Fruit fly (Drosophila melanogaster) whole organism, prepupa: ENCODE data around the gene opa.

Experiments
- CG4318 ChIP-seq: fragments of 200-800 bp; sonication (Bioruptor generic); optimal IDR thresholded peaks from 3 replicates; lab custom pipeline; 2017; ENCODE audit warnings: missing biosample characterization, mild to moderate bottlenecking, missing genetic modification characterization
- CG7368 ChIP-seq: fragments of 200-800 bp; sonication (Bioruptor generic); optimal IDR thresholded peaks from 3 replicates; lab custom pipeline; 2016; ENCODE audit warnings: missing biosample characterization, missing genetic modification characterization
- Smox ChIP-seq: fragments of 200-800 bp; sonication (Bioruptor generic); optimal IDR thresholded peaks from 3 replicates; lab custom pipeline; 2016; ENCODE audit warnings: missing biosample characterization, missing genetic modification characterization
- Sox102F ChIP-seq: fragments of 200-800 bp; sonication (Bioruptor generic); optimal IDR thresholded peaks from 2 replicates; lab custom pipeline; 2016; ENCODE audit warnings: missing biosample characterization, mild to moderate bottlenecking, missing genetic modification characterization
- achi ChIP-seq: fragments of 200-800 bp; sonication (Bioruptor generic); optimal IDR thresholded peaks from 3 replicates; lab custom pipeline; 2016; ENCODE audit warnings: missing biosample characterization, missing genetic modification characterization
- cyc ChIP-seq: fragments of 200-800 bp; sonication (Bioruptor generic); optimal IDR thresholded peaks from 3 replicates; lab custom pipeline; 2016; ENCODE audit warnings: missing biosample characterization, missing genetic modification characterization
- net ChIP-seq: fragments of 200-800 bp; sonication (Bioruptor generic); optimal IDR thresholded peaks from 3 replicates; lab custom pipeline; 2016; ENCODE audit warnings: missing biosample characterization, missing genetic modification characterization
- salr ChIP-seq, 2 experiments: fragments of 200-800 bp; sonication (Bioruptor generic); optimal IDR thresholded peaks; 3 replicates each; lab custom pipeline; 2016 to 2018; ENCODE audit warnings: missing biosample characterization in 2 of 2, missing genetic modification characterization in 2 of 2, mild to moderate bottlenecking in 1 of 2
- spab ChIP-seq: fragments of 200-800 bp; sonication (Bioruptor generic); optimal IDR thresholded peaks from 2 replicates; lab custom pipeline; 2017; ENCODE audit warnings: missing biosample characterization, mild to moderate bottlenecking, missing genetic modification characterization, missing genetic modification reagents
- ss ChIP-seq, 2 experiments: fragments of 200-800 bp; sonication (Bioruptor generic); optimal IDR thresholded peaks; 2 replicates in 1 of 2; 3 replicates in 1 of 2; lab custom pipeline; 2017 to 2018; ENCODE audit warnings: mild to moderate bottlenecking in 2 of 2, missing biosample characterization in 2 of 2, missing genetic modification characterization in 2 of 2, moderate library complexity in 1 of 2

dm6 chr3R:4842958-4843357, 9.7 kb upstream of the opa start:
- TF ChIP-seq cyc: no peak
- no peak for TF ChIP-seq ss (GFP tag; optimal IDR thresholded peaks at IDR 0.05; lab: Kevin White, UChicago)
- TF ChIP-seq net (GFP tag; lab: Kevin White, UChicago): no peak
- no peak for TF ChIP-seq CG4318
- no peak for TF ChIP-seq Sox102F
- no peak for TF ChIP-seq achi (GFP tag; lab: Kevin White, UChicago)
- TF ChIP-seq CG7368 (GFP tag; lab: Kevin White, UChicago): no peak
- no peak for TF ChIP-seq salr (GFP tag; optimal IDR thresholded peaks at IDR 0.05; lab: Kevin White, UChicago)
- no peak for TF ChIP-seq spab
- TF ChIP-seq Smox (GFP tag; lab: Kevin White, UChicago): no peak
